Worm (Caenorhabditis elegans): ENCODE results near the gene thn-2.

DNA sequence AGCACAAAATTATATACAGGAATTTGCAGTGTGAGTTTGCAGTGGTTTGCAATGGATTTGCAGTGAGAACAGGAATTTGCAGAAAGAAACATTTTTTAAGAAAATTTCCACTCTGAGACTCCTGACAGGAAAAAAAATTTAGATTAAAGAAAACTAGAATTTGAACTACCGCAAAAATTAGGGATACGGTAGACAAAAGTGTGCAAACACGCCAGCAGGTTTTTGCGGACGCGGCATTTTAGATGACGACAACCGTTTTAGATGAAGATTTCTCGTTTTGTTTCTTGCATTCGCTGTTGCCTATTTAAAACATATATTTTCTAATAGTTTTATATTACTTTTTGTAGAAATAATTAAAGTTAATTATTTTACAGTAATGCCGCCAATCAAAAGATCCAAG, 11.1 kb upstream of the thn-2 start, which contains the start of gene wdr-46:
- TF ChIP-seq jun-1 (tag; optimal IDR thresholded peaks at IDR 0.05) = peak; percentile 71
- no peak for TF ChIP-seq elt-3 (tag; optimal IDR thresholded peaks at IDR 0.05)

Data from whole organism, L3 larva.